Worm (Caenorhabditis elegans) whole organism, L3 larva: ENCODE data around the gene rpl-36.A.

Experiments
- R02D3.7 ChIP-seq: fragments of 150-350 bp; optimal IDR thresholded peaks from 2 replicates; lab custom pipeline; 2014; ENCODE audit warnings: missing biosample characterization, missing genetic modification characterization
- ama-1 ChIP-seq: fragments of 150-350 bp; optimal IDR thresholded peaks from 2 replicates; lab custom pipeline; 2018
- elt-2 ChIP-seq: sonication (generic microtip); optimal IDR thresholded peaks from 2 replicates; lab custom pipeline; 2016; ENCODE audit warnings: missing genetic modification reagents, mild to moderate bottlenecking, missing genetic modification characterization, missing compliant biosample characterization
- elt-3 ChIP-seq, 3 experiments: fragments of 150-350 bp in 1 of 3; sonication (generic microtip) in 2 of 3; optimal IDR thresholded peaks; 2 replicates in 2 of 3; 4 replicates in 1 of 3; lab custom pipeline; 2014 to 2017; ENCODE audit warnings: missing biosample characterization in 3 of 3, missing genetic modification characterization in 3 of 3
- hmg-11 ChIP-seq: sonication (generic microtip); optimal IDR thresholded peaks from 2 replicates; lab custom pipeline; 2016; ENCODE audit warnings: missing genetic modification characterization, missing compliant biosample characterization
- nfya-1 ChIP-seq: sonication (generic microtip); optimal IDR thresholded peaks from 2 replicates; lab custom pipeline; 2017; ENCODE audit warnings: missing genetic modification characterization, mild to moderate bottlenecking, missing compliant biosample characterization, antibody characterized with exemption, moderate library complexity; ENCODE audit not compliant: insufficient read depth
- nhr-76 ChIP-seq: fragments of 150-350 bp; sonication (generic microtip); optimal IDR thresholded peaks from 5 replicates; lab custom pipeline; 2014; ENCODE audit warnings: missing biosample characterization, missing genetic modification characterization
- nhr-77 ChIP-seq: fragments of 150-350 bp; optimal IDR thresholded peaks from 2 replicates; lab custom pipeline; 2014; ENCODE audit warnings: missing biosample characterization, missing genetic modification characterization
- snpc-4 ChIP-seq: fragments of 150-350 bp; optimal IDR thresholded peaks from 2 replicates; lab custom pipeline; 2014; ENCODE audit warnings: missing biosample characterization, missing genetic modification characterization

ce11 chrII:11049876-11050275 is 47.1 kb downstream of the rpl-36.A start, which contains the start of the genes sdhd-1 and ilkp-1:
- TF ChIP-seq elt-3 (tag; optimal IDR thresholded peaks at IDR 0.05; lab: Kevin White, UChicago) (no peak), elt-2 (tag; lab: Kevin White, UChicago) (peak; percentile 18), snpc-4 (tag; lab: Kevin White, UChicago) (peak; percentile 3), nhr-76 (no peak), nfya-1 (tag; lab: Kevin White, UChicago) (peak; percentile 67), R02D3.7 (tag; lab: Kevin White, UChicago) (no peak), nhr-77 (tag; lab: Kevin White, UChicago) (no peak), ama-1 (lab: Kevin White, UChicago) (no peak), hmg-11 (tag; lab: Kevin White, UChicago) (peak; percentile 28)
